Worm (Caenorhabditis elegans) whole organism, mixed stage, embryonic: ENCODE measurements around the gene K11H12.8.

Experiments used
- M03D4.4 ChIP-seq: sonication (generic microtip); optimal IDR thresholded peaks from 2 replicates; lab custom pipeline; 2017; ENCODE audit warnings: mild to moderate bottlenecking, missing genetic modification characterization, missing compliant biosample characterization
- bed-3 ChIP-seq: fragments of 200-800 bp; sonication (Bioruptor generic); optimal IDR thresholded peaks from 3 replicates; lab custom pipeline; 2018; ENCODE audit warnings: mild to moderate bottlenecking, missing genetic modification characterization, moderate library complexity, missing compliant biosample characterization
- ceh-39 ChIP-seq: fragments of 150-350 bp; optimal IDR thresholded peaks from 2 replicates; lab custom pipeline; 2014; ENCODE audit warnings: missing biosample characterization, missing genetic modification characterization
- ceh-43 ChIP-seq: fragments of 200-800 bp; sonication (Bioruptor generic); optimal IDR thresholded peaks from 2 replicates; lab custom pipeline; 2018; ENCODE audit warnings: mild to moderate bottlenecking, missing genetic modification characterization, moderate library complexity, missing compliant biosample characterization
- ceh-83 ChIP-seq: fragments of 200-800 bp; sonication (Bioruptor generic); optimal IDR thresholded peaks from 2 replicates; lab custom pipeline; 2018; ENCODE audit warnings: mild to moderate bottlenecking, missing genetic modification characterization, missing compliant biosample characterization
- ces-1 ChIP-seq: fragments of 150-350 bp; optimal IDR thresholded peaks from 2 replicates; lab custom pipeline; 2014; ENCODE audit warnings: missing biosample characterization, missing genetic modification reagents, missing genetic modification characterization
- cnd-1 ChIP-seq: fragments of 200-800 bp; sonication (Bioruptor generic); optimal IDR thresholded peaks from 2 replicates; lab custom pipeline; 2018; ENCODE audit warnings: mild to moderate bottlenecking, missing genetic modification characterization, missing compliant biosample characterization
- drap-1 ChIP-seq: fragments of 200-800 bp; sonication (Bioruptor generic); optimal IDR thresholded peaks from 3 replicates; lab custom pipeline; 2018; ENCODE audit warnings: mild to moderate bottlenecking, missing genetic modification characterization, missing compliant biosample characterization
- elt-1 ChIP-seq: sonication (generic microtip); optimal IDR thresholded peaks from 2 replicates; lab custom pipeline; 2017; ENCODE audit warnings: missing genetic modification characterization, mild to moderate bottlenecking, missing compliant biosample characterization, antibody characterized with exemption, moderate library complexity, borderline replicate concordance; ENCODE audit not compliant: insufficient read depth
- elt-3 ChIP-seq: fragments of 150-350 bp; optimal IDR thresholded peaks from 2 replicates; lab custom pipeline; 2014; ENCODE audit warnings: missing biosample characterization, missing genetic modification characterization
- flh-1 ChIP-seq: fragments of 200-800 bp; sonication (Bioruptor generic); optimal IDR thresholded peaks from 2 replicates; lab custom pipeline; 2018; ENCODE audit warnings: mild to moderate bottlenecking, missing genetic modification characterization, moderate library complexity, missing compliant biosample characterization
- ham-2 ChIP-seq: fragments of 200-800 bp; sonication (Bioruptor generic); optimal IDR thresholded peaks from 2 replicates; lab custom pipeline; 2018; ENCODE audit warnings: mild to moderate bottlenecking, missing genetic modification characterization, missing compliant biosample characterization
- hlh-1 ChIP-seq: fragments of 150-350 bp; optimal IDR thresholded peaks from 2 replicates; lab custom pipeline; 2014; ENCODE audit warnings: missing biosample characterization, missing genetic modification reagents, missing genetic modification characterization
- lin-13 ChIP-seq: fragments of 150-350 bp; optimal IDR thresholded peaks from 2 replicates; lab custom pipeline; 2014; ENCODE audit warnings: missing biosample characterization, missing genetic modification characterization
- lin-32 ChIP-seq: fragments of 200-800 bp; sonication (Bioruptor generic); optimal IDR thresholded peaks from 2 replicates; lab custom pipeline; 2018; ENCODE audit warnings: mild to moderate bottlenecking, missing genetic modification characterization, missing compliant biosample characterization
- lsy-2 ChIP-seq: fragments of 150-350 bp; optimal IDR thresholded peaks from 2 replicates; lab custom pipeline; 2014; ENCODE audit warnings: missing biosample characterization, missing genetic modification characterization
- mab-5 ChIP-seq: fragments of 150-350 bp; optimal IDR thresholded peaks from 2 replicates; lab custom pipeline; 2014; ENCODE audit warnings: missing biosample characterization, missing genetic modification characterization
- mep-1 ChIP-seq: fragments of 150-350 bp; optimal IDR thresholded peaks from 2 replicates; lab custom pipeline; 2017; ENCODE audit warnings: missing biosample characterization, missing genetic modification reagents, missing genetic modification characterization, inconsistent platforms
- mls-2 ChIP-seq: sonication (generic microtip); optimal IDR thresholded peaks from 2 replicates; lab custom pipeline; 2016; ENCODE audit warnings: mild to moderate bottlenecking, missing genetic modification characterization, moderate library complexity, missing compliant biosample characterization
- nhr-12 ChIP-seq: fragments of 150-350 bp; optimal IDR thresholded peaks from 2 replicates; lab custom pipeline; 2014; ENCODE audit warnings: missing biosample characterization, missing genetic modification characterization
- nhr-2 ChIP-seq: fragments of 150-350 bp; optimal IDR thresholded peaks from 2 replicates; lab custom pipeline; 2014; ENCODE audit warnings: missing biosample characterization, missing genetic modification characterization
- nhr-237 ChIP-seq: fragments of 150-350 bp; optimal IDR thresholded peaks from 2 replicates; lab custom pipeline; 2014; ENCODE audit warnings: missing biosample characterization, missing genetic modification characterization
- nhr-28 ChIP-seq: fragments of 150-350 bp; optimal IDR thresholded peaks from 2 replicates; lab custom pipeline; 2014; ENCODE audit warnings: missing biosample characterization, missing genetic modification characterization
- nhr-76 ChIP-seq: sonication (generic microtip); optimal IDR thresholded peaks from 2 replicates; lab custom pipeline; 2017; ENCODE audit warnings: missing biosample characterization, missing genetic modification characterization
- pha-4 ChIP-seq: fragments of 150-350 bp; optimal IDR thresholded peaks from 2 replicates; lab custom pipeline; 2018; ENCODE audit warnings: missing biosample characterization, missing genetic modification reagents, missing genetic modification characterization
- sem-2 ChIP-seq: fragments of 200-800 bp; sonication (Bioruptor generic); optimal IDR thresholded peaks from 2 replicates; lab custom pipeline; 2018; ENCODE audit warnings: mild to moderate bottlenecking, missing genetic modification characterization, missing compliant biosample characterization
- snpc-4 ChIP-seq: fragments of 150-350 bp; optimal IDR thresholded peaks from 2 replicates; lab custom pipeline; 2014; ENCODE audit warnings: missing biosample characterization, missing genetic modification characterization
- sptf-1 ChIP-seq: sonication (generic microtip); optimal IDR thresholded peaks from 2 replicates; lab custom pipeline; 2017; ENCODE audit warnings: mild to moderate bottlenecking, missing genetic modification characterization, moderate library complexity, missing compliant biosample characterization
- tbx-8 ChIP-seq: fragments of 200-800 bp; sonication (Bioruptor generic); optimal IDR thresholded peaks from 2 replicates; lab custom pipeline; 2018; ENCODE audit warnings: mild to moderate bottlenecking, missing genetic modification characterization, moderate library complexity, missing compliant biosample characterization
- unc-120 ChIP-seq: sonication (generic microtip); optimal IDR thresholded peaks from 2 replicates; lab custom pipeline; 2017; ENCODE audit warnings: missing genetic modification characterization, missing compliant biosample characterization; ENCODE audit not compliant: poor library complexity, severe bottlenecking
- unc-62 ChIP-seq: fragments of 150-350 bp; optimal IDR thresholded peaks from 2 replicates; lab custom pipeline; 2014; ENCODE audit warnings: missing biosample characterization, missing genetic modification reagents, missing genetic modification characterization
- zip-8 ChIP-seq: fragments of 150-350 bp; optimal IDR thresholded peaks from 2 replicates; lab custom pipeline; 2014; ENCODE audit warnings: missing biosample characterization, missing genetic modification characterization
- ztf-11 ChIP-seq: fragments of 150-350 bp; optimal IDR thresholded peaks from 2 replicates; lab custom pipeline; 2014; ENCODE audit warnings: missing biosample characterization, missing genetic modification characterization

K11H12.8 gene

ce11 chrIV:607628-608027 is 47.6 kb upstream of the K11H12.8 start:
- TF ChIP-seq ham-2 (no peak), sem-2 (no peak), unc-62 (GFP tag; lab: Kevin White, UChicago) (peak; percentile 60), lsy-2 (no peak), zip-8 (tag; lab: Kevin White, UChicago) (no peak), flh-1 (GFP tag; lab: Kevin White, UChicago) (no peak), nhr-237 (no peak), mep-1 (no peak), M03D4.4 (tag; lab: Kevin White, UChicago) (no peak), elt-1 (tag; lab: Kevin White, UChicago) (no peak), nhr-76 (tag; lab: Kevin White, UChicago) (no peak), ztf-11 (no peak), snpc-4 (no peak), ceh-39 (tag; lab: Kevin White, UChicago) (no peak), drap-1 (GFP tag; lab: Kevin White, UChicago) (no peak), unc-120 (peak; percentile 63), bed-3 (GFP tag; lab: Kevin White, UChicago) (no peak), ceh-43 (GFP tag; lab: Kevin White, UChicago) (no peak), ces-1 (GFP tag; lab: Kevin White, UChicago) (no peak), mls-2 (tag; lab: Kevin White, UChicago) (no peak), lin-32 (no peak), hlh-1 (tag; lab: Kevin White, UChicago) (peak; percentile 89)

DNA sequence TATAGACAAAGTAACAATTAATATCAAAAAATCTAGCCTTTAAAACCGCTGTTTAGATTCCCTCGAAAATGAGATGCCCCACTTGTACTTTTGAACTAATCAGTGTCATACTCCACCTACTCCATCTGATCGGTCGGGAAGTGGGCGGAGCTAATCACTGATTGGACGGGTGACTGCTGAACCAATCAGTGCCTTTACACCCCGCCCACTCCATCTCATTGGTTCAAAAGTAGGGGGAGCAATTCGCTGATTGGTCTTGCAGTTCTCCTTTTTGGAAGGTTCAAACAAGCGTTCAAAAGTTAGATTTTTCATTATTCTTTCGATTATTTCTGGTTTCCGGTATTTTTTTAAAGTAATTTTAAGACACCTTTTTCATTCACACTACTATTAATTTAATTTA is 42.0 kb upstream of the K11H12.8 start:
- TF ChIP-seq lsy-2 (no peak), mep-1 (no peak), mab-5 (tag; lab: Kevin White, UChicago) (no peak), drap-1 (GFP tag; lab: Kevin White, UChicago) (no peak), sem-2 (no peak), pha-4 (tag; lab: Kevin White, UChicago) (no peak), elt-1 (tag; lab: Kevin White, UChicago) (no peak), snpc-4 (no peak), nhr-12 (no peak), flh-1 (GFP tag; lab: Kevin White, UChicago) (no peak), unc-120 (no peak), bed-3 (GFP tag; lab: Kevin White, UChicago) (no peak), nhr-28 (tag; lab: Kevin White, UChicago) (no peak), ceh-43 (GFP tag; lab: Kevin White, UChicago) (no peak), ztf-11 (no peak), ceh-39 (tag; lab: Kevin White, UChicago) (no peak), elt-3 (no peak)
- TF ChIP-seq, all 35 proteins: peak for 0

DNA sequence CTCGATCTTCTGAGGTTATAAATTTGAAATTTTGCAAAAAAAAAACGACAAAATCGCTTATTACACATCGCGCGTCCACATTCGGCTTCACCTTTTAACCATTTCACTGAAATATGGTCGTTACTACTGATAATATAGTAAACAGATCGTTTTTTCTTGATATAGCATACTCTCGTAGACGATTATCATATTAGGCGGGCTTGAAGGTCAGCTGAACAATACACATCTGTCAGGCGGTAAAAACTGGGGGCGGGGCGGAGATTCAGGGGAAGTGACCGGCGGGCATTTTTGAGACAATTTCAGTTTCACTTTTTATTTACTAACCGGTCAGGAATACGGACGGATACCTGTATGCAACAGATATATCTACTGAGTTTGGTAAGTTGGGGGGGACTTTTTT is 39.9 kb upstream of the K11H12.8 start, which contains the start of gene C18H7.1:
TSS of gene C18H7.1 (plus strand) at position 301 of the 400 bp plus-strand sequence.
- TF ChIP-seq ces-1 (GFP tag; lab: Kevin White, UChicago), result no peak
- TF ChIP-seq ceh-43 (GFP tag; lab: Kevin White, UChicago), result no peak
- TF ChIP-seq nhr-28 (tag; lab: Kevin White, UChicago), result no peak
- TF ChIP-seq nhr-2 (tag; lab: Kevin White, UChicago), result no peak
- TF ChIP-seq ztf-11, result no peak
- no peak for TF ChIP-seq nhr-76 (tag; lab: Kevin White, UChicago)
- no peak for TF ChIP-seq ham-2
- TF ChIP-seq lin-32, result no peak
- no peak for TF ChIP-seq mls-2 (tag; lab: Kevin White, UChicago)
- TF ChIP-seq lin-13 (tag; lab: Kevin White, UChicago), result no peak
- no peak for TF ChIP-seq M03D4.4 (tag; lab: Kevin White, UChicago)
- TF ChIP-seq nhr-237, result no peak
- no peak for TF ChIP-seq tbx-8 (GFP tag; lab: Kevin White, UChicago)
- no peak for TF ChIP-seq pha-4 (tag; lab: Kevin White, UChicago)

DNA sequence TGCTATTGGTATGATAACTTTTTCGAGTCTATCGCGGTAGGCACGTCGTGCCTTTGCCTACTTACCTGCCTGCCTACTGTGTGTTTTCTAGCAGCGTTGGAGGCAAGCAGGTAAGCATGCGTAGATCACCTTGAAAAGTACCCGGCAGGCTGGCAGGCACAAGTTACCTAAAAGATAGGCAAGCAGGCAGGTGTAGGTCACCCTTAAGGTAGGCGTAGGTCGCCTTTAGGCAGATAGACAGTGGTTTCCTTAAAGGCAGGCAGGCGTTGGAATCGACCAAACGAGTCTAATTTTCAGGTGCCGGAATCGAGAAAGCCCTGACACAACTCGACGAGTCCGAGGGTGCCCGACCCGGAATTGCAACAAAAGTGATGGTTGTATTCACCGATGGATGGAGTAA is 35.4 kb upstream of the K11H12.8 start:
- no peak for TF ChIP-seq unc-120
- no peak for TF ChIP-seq mab-5 (tag; lab: Kevin White, UChicago)
- no peak for TF ChIP-seq M03D4.4 (tag; lab: Kevin White, UChicago)
- no peak for TF ChIP-seq bed-3 (GFP tag; lab: Kevin White, UChicago)
- TF ChIP-seq sem-2, result no peak
- no peak for TF ChIP-seq drap-1 (GFP tag; lab: Kevin White, UChicago)
- no peak for TF ChIP-seq tbx-8 (GFP tag; lab: Kevin White, UChicago)
- TF ChIP-seq hlh-1 (tag; lab: Kevin White, UChicago), result no peak
- no peak for TF ChIP-seq snpc-4
- no peak for TF ChIP-seq pha-4 (tag; lab: Kevin White, UChicago)
- no peak for TF ChIP-seq cnd-1
- TF ChIP-seq nhr-76 (tag; lab: Kevin White, UChicago), result no peak
- no peak for TF ChIP-seq elt-1 (tag; lab: Kevin White, UChicago)
- TF ChIP-seq sptf-1 (tag; lab: Kevin White, UChicago), result no peak
- no peak for TF ChIP-seq mls-2 (tag; lab: Kevin White, UChicago)
- TF ChIP-seq ceh-43 (GFP tag; lab: Kevin White, UChicago), result no peak
- TF ChIP-seq ceh-83 (GFP tag; lab: Kevin White, UChicago), result no peak
